Fruit fly (Drosophila melanogaster): ENCODE measurements around the gene CG2698.

Gene CG2698

dm6 chr3R:7966544-7967264, 34.7 kb upstream of the CG2698 start:
- TF ChIP-seq Drgx (GFP tag; IDR thresholded peaks at IDR 0.05) (peak; percentile 48), CG42726 (GFP tag; IDR thresholded peaks at IDR 0.05; ENCODE audit: partially characterized antibody) (0 out of 2 replicates have a peak, but pooled peaks have one; percentile 7), otp (GFP tag; IDR thresholded peaks at IDR 0.05) (0 out of 3 replicates have a peak, but pooled peaks have one; percentile 8), CG17361 (GFP tag; IDR thresholded peaks at IDR 0.05) (no peak), luna (GFP tag; optimal IDR thresholded peaks at IDR 0.05) (no peak), phol (tag; optimal IDR thresholded peaks at IDR 0.05) (no peak), Trl (optimal IDR thresholded peaks at IDR 0.05) (peak in 1 of 2 experiments; percentile 5), Trl (GFP tag; optimal IDR thresholded peaks at IDR 0.05) (no peak), CG5180 (GFP tag; optimal IDR thresholded peaks at IDR 0.05) (peak; percentile 56), MBD-R2 (GFP tag; IDR thresholded peaks at IDR 0.05) (no peak), Deaf1 (tag; optimal IDR thresholded peaks at IDR 0.05) (peak; percentile 49), CG12769 (tag; optimal IDR thresholded peaks at IDR 0.05) (no peak), vnd (GFP tag; IDR thresholded peaks at IDR 0.05; ENCODE audit: partially characterized antibody) (no peak), CG43689 (GFP tag; IDR thresholded peaks at IDR 0.05) (no peak), Pdp1 (GFP tag; optimal IDR thresholded peaks at IDR 0.05) (peak in 1 of 2 experiments; percentile 30), nom (GFP tag; optimal IDR thresholded peaks at IDR 0.05) (peak; percentile 27), gcm2 (GFP tag; optimal IDR thresholded peaks at IDR 0.05) (no peak), knrl (GFP tag; IDR thresholded peaks at IDR 0.05; ENCODE audit: partially characterized antibody) (0 out of 3 replicates have a peak, but pooled peaks have one; percentile 9), run (tag; optimal IDR thresholded peaks at IDR 0.05) (no peak), Med (GFP tag) (peak; percentile 36), CG6683 (GFP tag; optimal IDR thresholded peaks at IDR 0.05) (no peak)

dm6 chr3R:7967347-7967746, 34.0 kb upstream of the CG2698 start, which contains the start of gene dsx:
Gene dsx (minus strand): TSS chr3R:7967408.
- TF ChIP-seq CG11247 (GFP tag; IDR thresholded peaks at IDR 0.05) (no peak), Ssrp (tag; optimal IDR thresholded peaks at IDR 0.05) (no peak), ERR (GFP tag; optimal IDR thresholded peaks at IDR 0.05) (no peak), chm (GFP tag; IDR thresholded peaks at IDR 0.05) (no peak), sob (GFP tag; IDR thresholded peaks at IDR 0.05) (no peak), CG17361 (GFP tag; IDR thresholded peaks at IDR 0.05) (0 out of 3 replicates have a peak, but pooled peaks have one; percentile 18), CG32767 (GFP tag; IDR thresholded peaks at IDR 0.05) (no peak), lbe (GFP tag; optimal IDR thresholded peaks at IDR 0.05) (no peak), CG15514 (GFP tag; optimal IDR thresholded peaks at IDR 0.05) (no peak), Sry-δ (GFP tag; optimal IDR thresholded peaks at IDR 0.05) (no peak), kah (GFP tag; optimal IDR thresholded peaks at IDR 0.05) (no peak), Mrtf (GFP tag; IDR thresholded peaks at IDR 0.05) (no peak), D19A (tag; optimal IDR thresholded peaks at IDR 0.05) (peak; percentile 7), CG10274 (GFP tag; optimal IDR thresholded peaks at IDR 0.05) (peak; percentile 78)

dm6 chr3R:7967801-7968200, 33.6 kb upstream of the CG2698 start:
- TF ChIP-seq maf-S (GFP tag; optimal IDR thresholded peaks at IDR 0.05) = no peak
- no peak for TF ChIP-seq ro (GFP tag; IDR thresholded peaks at IDR 0.05)
- TF ChIP-seq CG8290 (GFP tag; optimal IDR thresholded peaks at IDR 0.05) = no peak
- TF ChIP-seq CG8290 (tag; optimal IDR thresholded peaks at IDR 0.05) = no peak
- TF ChIP-seq CG9797 (GFP tag; optimal IDR thresholded peaks at IDR 0.05) = no peak
- no peak for TF ChIP-seq CG6683 (GFP tag; optimal IDR thresholded peaks at IDR 0.05)
- no peak for TF ChIP-seq Hr3 (GFP tag; optimal IDR thresholded peaks at IDR 0.05)
- TF ChIP-seq Dll (GFP tag; IDR thresholded peaks at IDR 0.05; ENCODE audit: partially characterized antibody) = peak; percentile 55; the same call in 1 of the 4 replicates
- no peak for TF ChIP-seq odd (GFP tag; optimal IDR thresholded peaks at IDR 0.05)
- TF ChIP-seq fd96Cb (tag; optimal IDR thresholded peaks at IDR 0.05) = no peak
- TF ChIP-seq tgo (GFP tag; IDR thresholded peaks at IDR 0.05) = no peak
- no peak for TF ChIP-seq kni (GFP tag; optimal IDR thresholded peaks at IDR 0.05)
- TF ChIP-seq CG11504 (tag; optimal IDR thresholded peaks at IDR 0.05) = peak; percentile 59
- no peak for TF ChIP-seq jumu (GFP tag; optimal IDR thresholded peaks at IDR 0.05)
- TF ChIP-seq CG1832 (GFP tag; optimal IDR thresholded peaks at IDR 0.05) = no peak
- no peak for TF ChIP-seq gce (GFP tag; IDR thresholded peaks at IDR 0.05)
- peak; percentile 52 for TF ChIP-seq CG12769 (tag; optimal IDR thresholded peaks at IDR 0.05)
- TF ChIP-seq lbe (GFP tag; optimal IDR thresholded peaks at IDR 0.05) = peak; percentile 67

All from whole organism, embryonic.